Fruit fly (Drosophila melanogaster) whole organism, embryonic: ENCODE data around the gene CG14721.

Experiments used
- Atf-2 ChIP-seq: fragments of 200-800 bp; sonication (Bioruptor generic); optimal IDR thresholded peaks from 2 replicates; lab custom pipeline; 2016; ENCODE audit warnings: missing biosample characterization, missing genetic modification characterization
- CG10959 ChIP-seq: fragments of 200-800 bp; sonication (Bioruptor generic); IDR thresholded peaks from 2 replicates; pipeline ENCODE4 v1.3.6; 2022; ENCODE audit warnings: missing biosample characterization, missing genetic modification characterization
- CG11247 ChIP-seq: fragments of 200-800 bp; sonication (Bioruptor generic); IDR thresholded peaks from 2 replicates; pipeline ENCODE4 v1.3.6; 2022; ENCODE audit warnings: missing biosample characterization, missing genetic modification characterization
- CG13287 ChIP-seq: fragments of 200-800 bp; sonication (Bioruptor generic); IDR thresholded peaks from 2 replicates; pipeline ENCODE4 v1.3.6; 2022; ENCODE audit warnings: missing biosample characterization, missing genetic modification characterization; ENCODE audit not compliant: partially characterized antibody
- CG14014 ChIP-seq: fragments of 200-800 bp; sonication (Bioruptor generic); IDR thresholded peaks from 2 replicates; pipeline ENCODE4 v1.3.6; 2022; ENCODE audit warnings: missing biosample characterization, missing genetic modification characterization
- CG15073 ChIP-seq: fragments of 200-800 bp; sonication (Bioruptor generic); optimal IDR thresholded peaks from 2 replicates; lab custom pipeline; 2016; ENCODE audit warnings: missing biosample characterization, missing genetic modification characterization
- CG16779 ChIP-seq: fragments of 200-800 bp; sonication (Bioruptor generic); IDR thresholded peaks from 2 replicates; pipeline ENCODE4 v1.3.6; 2022; ENCODE audit warnings: missing biosample characterization, missing genetic modification characterization
- CG17361 ChIP-seq: fragments of 200-800 bp; sonication (Bioruptor generic); IDR thresholded peaks from 3 replicates; pipeline ENCODE4 v1.3.6; 2022; ENCODE audit warnings: missing biosample characterization, missing genetic modification characterization
- CG2120 ChIP-seq: fragments of 200-800 bp; sonication (Bioruptor generic); optimal IDR thresholded peaks from 3 replicates; lab custom pipeline; 2016; ENCODE audit warnings: missing biosample characterization, missing genetic modification characterization
- CG31441 ChIP-seq: fragments of 200-800 bp; sonication (Bioruptor generic); IDR thresholded peaks from 2 replicates; pipeline ENCODE4 v1.3.6; 2022; ENCODE audit warnings: missing biosample characterization, missing genetic modification characterization
- CG3281 ChIP-seq: fragments of 200-800 bp; sonication (Bioruptor generic); optimal IDR thresholded peaks from 3 replicates; lab custom pipeline; 2017; ENCODE audit warnings: missing biosample characterization, mild to moderate bottlenecking, missing genetic modification characterization
- CG3726 ChIP-seq: fragments of 200-800 bp; sonication (Bioruptor generic); IDR thresholded peaks from 3 replicates; pipeline ENCODE4, ENCODE4 v1.3.6; 2022; ENCODE audit warnings: missing biosample characterization, missing genetic modification characterization
- CG3995 ChIP-seq: fragments of 200-800 bp; sonication (Bioruptor generic); optimal IDR thresholded peaks from 3 replicates; lab custom pipeline; 2016; ENCODE audit warnings: missing biosample characterization, missing genetic modification characterization
- CG42726 ChIP-seq: fragments of 200-800 bp; sonication (Bioruptor generic); IDR thresholded peaks from 2 replicates; pipeline ENCODE4 v1.3.6; 2022; ENCODE audit warnings: missing biosample characterization, missing genetic modification characterization; ENCODE audit not compliant: partially characterized antibody
- CG4820 ChIP-seq: fragments of 200-800 bp; sonication (Bioruptor generic); optimal IDR thresholded peaks from 3 replicates; lab custom pipeline; 2016; ENCODE audit warnings: missing biosample characterization, missing genetic modification characterization
- CG7372 ChIP-seq: fragments of 200-800 bp; sonication (Bioruptor generic); IDR thresholded peaks from 2 replicates; pipeline ENCODE4 v1.3.6; 2022; ENCODE audit warnings: missing biosample characterization, missing genetic modification characterization
- CG9932 ChIP-seq: fragments of 200-800 bp; sonication (Bioruptor generic); IDR thresholded peaks from 2 replicates; pipeline ENCODE4 v1.3.6; 2022; ENCODE audit warnings: missing biosample characterization, missing genetic modification characterization
- Dbx ChIP-seq: fragments of 200-800 bp; sonication (Bioruptor generic); IDR thresholded peaks from 3 replicates; pipeline ENCODE4 v1.3.6; 2022; ENCODE audit warnings: missing biosample characterization, missing genetic modification characterization
- Dfd ChIP-seq, 2 experiments: fragments of >200 bp; optimal IDR thresholded peaks; 2 replicates each; lab custom pipeline; 2017; ENCODE audit warnings: missing biosample characterization in 2 of 2, missing genetic modification characterization in 2 of 2
- Dip2 ChIP-seq: fragments of 200-800 bp; sonication (Bioruptor generic); IDR thresholded peaks from 2 replicates; pipeline ENCODE4 v1.3.6; 2022; ENCODE audit warnings: missing biosample characterization, missing genetic modification characterization
- Doc3 ChIP-seq: fragments of 200-800 bp; sonication (Bioruptor generic); IDR thresholded peaks from 3 replicates; pipeline ENCODE4 v1.3.6; 2022; ENCODE audit warnings: missing biosample characterization, missing genetic modification characterization; ENCODE audit not compliant: partially characterized antibody
- Dref ChIP-seq: fragments of 200-800 bp; sonication (Bioruptor generic); IDR thresholded peaks from 2 replicates; pipeline ENCODE4 v1.3.6; 2022; ENCODE audit warnings: missing biosample characterization, missing genetic modification characterization
- Fer3 ChIP-seq: fragments of 200-800 bp; sonication (Bioruptor generic); optimal IDR thresholded peaks from 2 replicates; lab custom pipeline; 2018; ENCODE audit warnings: missing biosample characterization, mild to moderate bottlenecking, missing genetic modification characterization, moderate library complexity
- HLH4C ChIP-seq: fragments of 200-800 bp; sonication (Bioruptor generic); IDR thresholded peaks from 3 replicates; pipeline ENCODE4 v1.3.6; 2022; ENCODE audit warnings: missing biosample characterization, missing genetic modification characterization; ENCODE audit not compliant: partially characterized antibody
- Poxn ChIP-seq: fragments of 200-800 bp; sonication (Bioruptor generic); IDR thresholded peaks from 2 replicates; pipeline ENCODE4 v1.3.6; 2022; ENCODE audit warnings: missing biosample characterization, missing genetic modification characterization
- Spps ChIP-seq: fragments of 200-800 bp; sonication (Bioruptor generic); optimal IDR thresholded peaks from 2 replicates; lab custom pipeline; 2018; ENCODE audit warnings: missing biosample characterization, mild to moderate bottlenecking, missing genetic modification characterization
- al ChIP-seq: fragments of 200-800 bp; sonication (Bioruptor generic); IDR thresholded peaks from 2 replicates; pipeline ENCODE4 v1.3.6; 2022; ENCODE audit warnings: missing biosample characterization, missing genetic modification characterization
- bsh ChIP-seq, 2 experiments: fragments of 200-800 bp; sonication (Bioruptor generic); optimal IDR thresholded peaks; 2 replicates each; lab custom pipeline; 2017 to 2018; ENCODE audit warnings: mild to moderate bottlenecking in 2 of 2, missing biosample characterization in 2 of 2, missing genetic modification characterization in 2 of 2, moderate library complexity in 1 of 2
- cato ChIP-seq: fragments of 200-800 bp; sonication (Bioruptor generic); optimal IDR thresholded peaks from 2 replicates; lab custom pipeline; 2016; ENCODE audit warnings: missing biosample characterization, missing genetic modification characterization, borderline replicate concordance
- da ChIP-seq: fragments of 200-800 bp; sonication (Bioruptor generic); optimal IDR thresholded peaks from 2 replicates; lab custom pipeline; 2016; ENCODE audit warnings: missing biosample characterization, missing genetic modification characterization
- dm ChIP-seq: fragments of 200-800 bp; sonication (Bioruptor generic); optimal IDR thresholded peaks from 3 replicates; lab custom pipeline; 2016; ENCODE audit warnings: missing biosample characterization, missing genetic modification characterization
- esg ChIP-seq: fragments of 200-800 bp; sonication (Bioruptor generic); conservative IDR thresholded peaks from 2 replicates; pipeline ENCODE4 v1.3.6; 2022; ENCODE audit warnings: missing biosample characterization, missing genetic modification characterization
- eve ChIP-seq, 2 experiments: fragments of >200 bp; optimal IDR thresholded peaks; 2 replicates each; lab custom pipeline; 2017; ENCODE audit warnings: missing biosample characterization in 2 of 2, missing genetic modification characterization in 2 of 2
- gem ChIP-seq: fragments of 200-800 bp; sonication (Bioruptor generic); optimal IDR thresholded peaks from 2 replicates; lab custom pipeline; 2019; ENCODE audit warnings: missing biosample characterization, mild to moderate bottlenecking, missing genetic modification characterization, moderate library complexity
- gfzf ChIP-seq: fragments of 200-800 bp; sonication (Bioruptor generic); optimal IDR thresholded peaks from 2 replicates; lab custom pipeline; 2016; ENCODE audit warnings: missing biosample characterization, mild to moderate bottlenecking, missing genetic modification characterization, moderate library complexity
- hbn ChIP-seq: fragments of 200-800 bp; sonication (Bioruptor generic); IDR thresholded peaks from 2 replicates; pipeline ENCODE4 v1.3.6; 2022; ENCODE audit warnings: missing biosample characterization, missing genetic modification characterization; ENCODE audit not compliant: partially characterized antibody
- hth ChIP-seq: fragments of >200 bp; optimal IDR thresholded peaks from 2 replicates; lab custom pipeline; 2017; ENCODE audit warnings: inconsistent platforms
- lbe ChIP-seq: fragments of 200-800 bp; sonication (Bioruptor generic); optimal IDR thresholded peaks from 2 replicates; lab custom pipeline; 2016; ENCODE audit warnings: missing biosample characterization, mild to moderate bottlenecking, missing genetic modification characterization
- lmd ChIP-seq: fragments of 200-800 bp; sonication (Bioruptor generic); IDR thresholded peaks from 2 replicates; pipeline ENCODE4 v1.3.6; 2022; ENCODE audit warnings: missing biosample characterization, missing genetic modification characterization
- mld ChIP-seq: fragments of 200-800 bp; sonication (Bioruptor generic); IDR thresholded peaks from 3 replicates; pipeline ENCODE4 v1.3.6; 2022; ENCODE audit warnings: missing biosample characterization, missing genetic modification characterization; ENCODE audit not compliant: partially characterized antibody
- prd ChIP-seq, 3 experiments: fragments of >200 bp in 2 of 3; fragments of 200-800 bp in 1 of 3; sonication (Bioruptor generic) in 1 of 3; optimal IDR thresholded peaks in 2 of 3; IDR thresholded peaks in 1 of 3; 2 replicates in 2 of 3; 3 replicates in 1 of 3; pipeline versions ENCODE4 v1.3.6 to Lab custom; 2017 to 2022; ENCODE audit warnings: missing biosample characterization in 1 of 3, missing genetic modification characterization in 1 of 3
- sens ChIP-seq: fragments of 200-800 bp; sonication (Bioruptor generic); peaks from one replicate; lab custom pipeline; 2016; ENCODE audit warnings: missing biosample characterization, missing genetic modification characterization
- shn ChIP-seq: fragments of 200-800 bp; sonication (Bioruptor generic); optimal IDR thresholded peaks from 3 replicates; lab custom pipeline; 2016; ENCODE audit warnings: missing biosample characterization, missing genetic modification characterization
- slbo ChIP-seq: fragments of 200-800 bp; sonication (Bioruptor generic); IDR thresholded peaks from 2 replicates; pipeline ENCODE4 v1.3.6; 2022; ENCODE audit warnings: missing biosample characterization, missing genetic modification characterization
- slou ChIP-seq: fragments of 200-800 bp; sonication (Bioruptor generic); optimal IDR thresholded peaks from 3 replicates; lab custom pipeline; 2016; ENCODE audit warnings: missing biosample characterization, missing genetic modification characterization
- sug ChIP-seq: fragments of 200-800 bp; optimal IDR thresholded peaks from 2 replicates; lab custom pipeline; 2019; ENCODE audit warnings: missing biosample characterization, mild to moderate bottlenecking, missing genetic modification characterization, moderate library complexity
- toy ChIP-seq: fragments of 200-800 bp; sonication (Bioruptor generic); IDR thresholded peaks from 2 replicates; pipeline ENCODE4 v1.3.6; 2022; ENCODE audit warnings: missing biosample characterization, missing genetic modification characterization
- ttk ChIP-seq: fragments of 200-800 bp; sonication (Bioruptor generic); IDR thresholded peaks from 2 replicates; pipeline ENCODE4 v2.1.2; 2022; ENCODE audit warnings: missing biosample characterization, missing genetic modification characterization
- vnd ChIP-seq: fragments of 200-800 bp; sonication (Bioruptor generic); IDR thresholded peaks from 3 replicates; pipeline ENCODE4 v1.3.6; 2022; ENCODE audit warnings: missing biosample characterization, missing genetic modification characterization; ENCODE audit not compliant: partially characterized antibody
- zfh1 ChIP-seq: fragments of 200-800 bp; sonication (Bioruptor generic); IDR thresholded peaks from 3 replicates; pipeline ENCODE4 v1.3.6; 2022; ENCODE audit warnings: missing biosample characterization, missing genetic modification characterization

The CG14721 gene

dm6 chr3R:11779357-11780018, 44.2 kb downstream of the CG14721 start (continued):
- TF ChIP-seq lbe (peak; percentile 79), CG7372 (peak; percentile 43; the same call in 1 of the 2 replicates), ttk (GFP tag; lab: Robert Waterston, UW) (peak; percentile 51), Dref (GFP tag; lab: Robert Waterston, UW) (no peak), Dfd (GFP tag; optimal IDR thresholded peaks at IDR 0.05; lab: Kevin White, UChicago) (no peak), CG17361 (GFP tag; lab: Robert Waterston, UW) (peak; percentile 50; the same call in 1 of the 3 replicates), gem (tag; lab: Kevin White, UChicago) (peak; percentile 93), CG13287 (GFP tag; lab: Robert Waterston, UW) (no peak), slbo (no peak), Fer3 (no peak), Atf-2 (GFP tag; lab: Kevin White, UChicago) (peak; percentile 62), mld (no peak), CG3281 (GFP tag; lab: Kevin White, UChicago) (no peak), toy (GFP tag; lab: Robert Waterston, UW) (no peak), sug (tag; lab: Kevin White, UChicago) (no peak), eve (GFP tag; optimal IDR thresholded peaks at IDR 0.05; lab: Kevin White, UChicago) (peak in 1 of 2 experiments; percentile 93), CG42726 (GFP tag; lab: Robert Waterston, UW) (no peak), HLH4C (GFP tag; lab: Robert Waterston, UW) (no peak), Dbx (GFP tag; lab: Robert Waterston, UW) (no peak), sens (peak; percentile 98), Dip2 (GFP tag; lab: Robert Waterston, UW) (no peak), CG14014 (no peak), gfzf (GFP tag; lab: Kevin White, UChicago) (no peak), cato (peak; percentile 67), prd (optimal IDR thresholded peaks at IDR 0.05; lab: Kevin White, UChicago) (no peak), prd (GFP tag; IDR thresholded peaks at IDR 0.05; lab: Robert Waterston, UW) (peak; percentile 77), Doc3 (GFP tag; lab: Robert Waterston, UW) (no peak), vnd (GFP tag; lab: Robert Waterston, UW) (no peak), lmd (GFP tag; lab: Robert Waterston, UW) (peak; percentile 67; the same call in 1 of the 2 replicates), CG15073 (peak; percentile 43), bsh (GFP tag; optimal IDR thresholded peaks at IDR 0.05; lab: Kevin White, UChicago) (peak; percentile 76 to 91), CG3726 (no peak), hth (no peak), CG3995 (GFP tag; lab: Kevin White, UChicago) (no peak), CG4820 (GFP tag; lab: Kevin White, UChicago) (peak; percentile 75), dm (GFP tag; lab: Kevin White, UChicago) (peak; percentile 20), Spps (tag; lab: Kevin White, UChicago) (peak; percentile 84), CG2120 (GFP tag; lab: Kevin White, UChicago) (no peak), al (no peak), Poxn (GFP tag; lab: Robert Waterston, UW) (no peak), CG16779 (GFP tag; lab: Robert Waterston, UW) (no peak), CG9932 (GFP tag; lab: Robert Waterston, UW) (no peak), CG31441 (GFP tag; lab: Robert Waterston, UW) (peak; percentile 72; the same call in 1 of the 2 replicates), da (GFP tag; lab: Kevin White, UChicago) (no peak), esg (GFP tag; lab: Robert Waterston, UW) (peak; percentile 28; the same call in 1 of the 2 replicates), CG11247 (GFP tag; lab: Robert Waterston, UW) (no peak), CG10959 (GFP tag; lab: Robert Waterston, UW) (peak; percentile 72), shn (GFP tag; lab: Kevin White, UChicago) (peak; percentile 48), slou (GFP tag; lab: Kevin White, UChicago) (no peak), hbn (no peak), zfh1 (GFP tag; lab: Robert Waterston, UW) (peak; percentile 76)
